Worm (Caenorhabditis elegans) whole organism, young adult: Measurements from ENCODE around the gene C15B12.9.
A peak's percentile ranks its signal among the peaks of the same experiment; 100 is the strongest.

ENCODE experiments used
- C06A6.2 ChIP-seq: fragments of 200-800 bp; sonication (Bioruptor generic); conservative IDR thresholded peaks from 2 replicates; pipeline ENCODE4 v1.3.6; 2022; ENCODE audit warnings: missing genetic modification characterization, missing compliant biosample characterization
- F49E8.2 ChIP-seq: sonication (generic microtip); optimal IDR thresholded peaks from 3 replicates; lab custom pipeline; 2017; ENCODE audit warnings: missing genetic modification characterization, mild to moderate bottlenecking, missing compliant biosample characterization, antibody characterized with exemption, moderate library complexity; ENCODE audit not compliant: insufficient read depth
- Y53G8AR.9 ChIP-seq: fragments of 200-800 bp; sonication (Bioruptor generic); conservative IDR thresholded peaks from 2 replicates; pipeline ENCODE4 v1.3.6; 2022; ENCODE audit warnings: missing genetic modification reagents, missing genetic modification characterization, missing compliant biosample characterization
- ama-1 ChIP-seq, 3 experiments: fragments of 150-350 bp in 1 of 3; sonication (generic microtip) in 2 of 3; optimal IDR thresholded peaks; 2 replicates each; lab custom pipeline; 2014 to 2018; ENCODE audit warnings: missing biosample characterization in 2 of 3, missing genetic modification characterization in 2 of 3, missing genetic modification reagents in 2 of 3
- aptf-3 ChIP-seq: fragments of 200-800 bp; sonication (Bioruptor generic); IDR thresholded peaks from 2 replicates; pipeline ENCODE4 v1.3.6; 2022; ENCODE audit warnings: missing genetic modification characterization, missing compliant biosample characterization
- atf-7 ChIP-seq: sonication (generic microtip); optimal IDR thresholded peaks from 2 replicates; lab custom pipeline; 2017; ENCODE audit warnings: mild to moderate bottlenecking, missing genetic modification characterization, missing compliant biosample characterization
- cebp-1 ChIP-seq, 2 experiments: fragments of 200-800 bp in 1 of 2; sonication (Bioruptor generic) in 1 of 2; sonication (generic microtip) in 1 of 2; IDR thresholded peaks in 1 of 2; optimal IDR thresholded peaks in 1 of 2; 2 replicates each; pipeline versions ENCODE4 v1.3.6 to Lab custom; 2017 to 2022; ENCODE audit warnings: missing compliant biosample characterization in 2 of 2, missing genetic modification characterization in 2 of 2, mild to moderate bottlenecking in 1 of 2, missing genetic modification reagents in 1 of 2, moderate library complexity in 1 of 2
- ceh-40 ChIP-seq: fragments of 200-800 bp; sonication (Bioruptor generic); IDR thresholded peaks from 2 replicates; pipeline ENCODE4 v1.3.6; 2022; ENCODE audit warnings: missing genetic modification characterization, missing compliant biosample characterization
- dpl-1 ChIP-seq: fragments of 150-350 bp; optimal IDR thresholded peaks from 2 replicates; lab custom pipeline; 2014; ENCODE audit warnings: missing biosample characterization, missing genetic modification reagents, missing genetic modification characterization
- hmg-20 ChIP-seq: fragments of 200-800 bp; sonication (Bioruptor generic); IDR thresholded peaks from 2 replicates; pipeline ENCODE4 v1.3.6; 2022; ENCODE audit warnings: missing genetic modification reagents, missing genetic modification characterization, missing compliant biosample characterization
- lsy-27 ChIP-seq: sonication (generic microtip); optimal IDR thresholded peaks from 2 replicates; lab custom pipeline; 2017; ENCODE audit warnings: missing genetic modification characterization, mild to moderate bottlenecking, missing compliant biosample characterization, antibody characterized with exemption, missing genotype, borderline replicate concordance; ENCODE audit not compliant: insufficient read depth
- madf-8 ChIP-seq: fragments of 200-800 bp; sonication (Bioruptor generic); conservative IDR thresholded peaks from 2 replicates; pipeline ENCODE4 v1.3.6; 2022; ENCODE audit warnings: missing genetic modification reagents, missing genetic modification characterization, missing compliant biosample characterization
- mes-4 ChIP-seq: sonication (generic microtip); optimal IDR thresholded peaks from 2 replicates; lab custom pipeline; 2016; ENCODE audit warnings: missing genotype, missing genetic modification characterization, missing compliant biosample characterization
- nfya-2 ChIP-seq: fragments of 200-800 bp; sonication (Bioruptor generic); IDR thresholded peaks from 2 replicates; pipeline ENCODE4 v1.3.6; 2022; ENCODE audit warnings: missing genetic modification reagents, missing genetic modification characterization, missing compliant biosample characterization
- pbrm-1 ChIP-seq: fragments of 200-800 bp; sonication (Bioruptor generic); IDR thresholded peaks from 2 replicates; pipeline ENCODE4 v1.3.6; 2022; ENCODE audit warnings: missing genetic modification reagents, missing genetic modification characterization, missing compliant biosample characterization
- snpc-3.4 ChIP-seq: sonication (generic microtip); optimal IDR thresholded peaks from 2 replicates; lab custom pipeline; 2017; ENCODE audit warnings: missing genetic modification characterization, mild to moderate bottlenecking, missing compliant biosample characterization, antibody characterized with exemption, moderate library complexity, missing genotype, missing genetic modification reagents
- snpc-4 ChIP-seq, 5 experiments: fragments of 150-350 bp in 1 of 5; sonication (generic microtip) in 4 of 5; optimal IDR thresholded peaks; 2 replicates each; lab custom pipeline; 2014 to 2018; ENCODE audit warnings: missing genetic modification characterization in 5 of 5, missing biosample characterization in 3 of 5, antibody characterized with exemption in 2 of 5, mild to moderate bottlenecking in 2 of 5, missing compliant biosample characterization in 2 of 5, missing genotype in 2 of 5, moderate library complexity in 2 of 5, missing genetic modification reagents in 1 of 5
- tlf-1 ChIP-seq: fragments of 200-800 bp; sonication (Bioruptor generic); optimal IDR thresholded peaks from 2 replicates; lab custom pipeline; 2018; ENCODE audit warnings: mild to moderate bottlenecking, missing genetic modification characterization, missing compliant biosample characterization
- unc-62 ChIP-seq: fragments of 150-350 bp; optimal IDR thresholded peaks from 2 replicates; lab custom pipeline; 2014; ENCODE audit warnings: missing biosample characterization, missing genetic modification reagents, missing genetic modification characterization
- ztf-28 ChIP-seq: fragments of 200-800 bp; sonication (Bioruptor generic); IDR thresholded peaks from 2 replicates; pipeline ENCODE4 v1.3.6; 2022; ENCODE audit warnings: missing genetic modification reagents, missing genetic modification characterization, missing compliant biosample characterization

Gene C15B12.9

DNA sequence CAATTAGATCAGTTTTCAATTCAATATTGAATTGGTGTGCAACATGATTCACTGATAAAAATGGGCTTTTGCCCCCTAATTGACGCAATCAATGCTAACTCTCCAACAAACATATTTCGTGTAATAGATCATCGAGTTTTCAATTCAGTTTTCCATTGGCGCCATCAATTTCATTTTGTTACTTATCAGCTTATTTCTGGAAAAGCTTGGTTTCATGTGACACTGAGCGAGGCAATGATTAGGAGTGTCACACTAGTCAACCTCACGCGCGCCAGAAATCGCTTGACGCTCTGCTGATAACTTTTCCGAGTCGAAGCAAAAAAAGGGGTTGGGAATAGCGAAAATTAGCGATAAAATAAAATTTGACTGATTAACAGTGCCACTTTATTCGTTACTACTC is 49.9 kb downstream of the C15B12.9 start, which contains the start of gene ets-4 (continued):
- TF ChIP-seq atf-7 (no peak), ceh-40 (GFP tag; lab: Robert Waterston, UW) (no peak), cebp-1 (GFP tag; IDR thresholded peaks at IDR 0.05; lab: Robert Waterston, UW) (peak; percentile 18; the same call in 1 of the 2 replicates), cebp-1 (tag; optimal IDR thresholded peaks at IDR 0.05; lab: Kevin White, UChicago) (peak; percentile 62), ama-1 (optimal IDR thresholded peaks at IDR 0.05; lab: Kevin White, UChicago) (no peak), ama-1 (GFP tag; optimal IDR thresholded peaks at IDR 0.05; lab: Kevin White, UChicago) (no peak), aptf-3 (GFP tag; lab: Robert Waterston, UW) (no peak), ztf-28 (no peak), hmg-20 (GFP tag; lab: Robert Waterston, UW) (no peak), lsy-27 (no peak), snpc-4 (GFP tag; optimal IDR thresholded peaks at IDR 0.05; lab: Kevin White, UChicago) (no peak), snpc-4 (tag; optimal IDR thresholded peaks at IDR 0.05; lab: Kevin White, UChicago) (peak in 1 of 4 experiments; percentile 13), dpl-1 (GFP tag; lab: Kevin White, UChicago) (no peak), nfya-2 (GFP tag; lab: Robert Waterston, UW) (no peak), Y53G8AR.9 (GFP tag; lab: Robert Waterston, UW) (no peak), unc-62 (GFP tag; lab: Kevin White, UChicago) (peak; percentile 70), tlf-1 (GFP tag; lab: Kevin White, UChicago) (peak; percentile 47), F49E8.2 (tag; lab: Kevin White, UChicago) (no peak)

DNA sequence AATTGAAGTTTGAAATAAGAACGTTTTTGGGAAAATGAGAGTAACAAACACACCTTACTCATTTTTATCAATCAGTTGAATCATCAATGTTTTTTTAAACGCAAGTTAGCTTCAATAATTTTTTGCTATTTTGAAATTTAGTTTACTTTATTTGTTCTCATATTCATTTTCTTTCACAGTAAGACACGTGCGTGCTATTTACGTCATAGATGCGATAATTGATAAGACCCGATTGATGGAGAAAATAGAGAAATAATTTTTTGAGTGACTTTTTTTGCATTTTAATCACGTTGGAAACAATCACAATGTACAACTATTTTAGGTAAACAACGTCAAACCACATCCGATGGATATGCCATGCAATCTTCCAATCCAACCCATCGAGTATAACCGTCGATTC is 50.9 kb downstream of the C15B12.9 start:
- no peak for TF ChIP-seq mes-4
- TF ChIP-seq snpc-3.4 (tag; lab: Kevin White, UChicago) = no peak
- TF ChIP-seq C06A6.2 = no peak
- TF ChIP-seq snpc-4 (GFP tag; optimal IDR thresholded peaks at IDR 0.05; lab: Kevin White, UChicago) = no peak
- no peak for TF ChIP-seq snpc-4 (tag; optimal IDR thresholded peaks at IDR 0.05; lab: Kevin White, UChicago)
- TF ChIP-seq pbrm-1 (GFP tag; lab: Robert Waterston, UW) = no peak
- TF ChIP-seq madf-8 = no peak
